Worm (Caenorhabditis elegans) whole organism, L2 larva: ENCODE measurements around the gene egl-20.

Experiments used
- ZK546.5 ChIP-seq: sonication (generic microtip); optimal IDR thresholded peaks from 2 replicates; lab custom pipeline; 2017; ENCODE audit warnings: missing biosample characterization, missing genetic modification characterization
- alr-1 ChIP-seq: fragments of 150-350 bp; optimal IDR thresholded peaks from 2 replicates; lab custom pipeline; 2014; ENCODE audit warnings: missing biosample characterization, missing genetic modification characterization
- ama-1 ChIP-seq: fragments of 150-350 bp; optimal IDR thresholded peaks from 2 replicates; lab custom pipeline; 2018; ENCODE audit warnings: inconsistent platforms
- gmeb-1 ChIP-seq: fragments of 150-350 bp; optimal IDR thresholded peaks from 2 replicates; lab custom pipeline; 2014; ENCODE audit warnings: missing biosample characterization, missing genetic modification characterization
- lin-13 ChIP-seq: fragments of 150-350 bp; optimal IDR thresholded peaks from 2 replicates; lab custom pipeline; 2014; ENCODE audit warnings: missing biosample characterization, missing genetic modification reagents, missing genetic modification characterization
- lsy-2 ChIP-seq, 2 experiments: fragments of 150-350 bp in 1 of 2; sonication (generic microtip) in 1 of 2; optimal IDR thresholded peaks; 2 replicates each; lab custom pipeline; 2014 to 2017; ENCODE audit warnings: missing biosample characterization in 2 of 2, missing genetic modification characterization in 2 of 2
- mbf-1 ChIP-seq: sonication (generic microtip); optimal IDR thresholded peaks from 2 replicates; lab custom pipeline; 2017; ENCODE audit warnings: missing biosample characterization, missing genetic modification characterization
- nhr-12 ChIP-seq: fragments of 150-350 bp; optimal IDR thresholded peaks from 2 replicates; lab custom pipeline; 2014; ENCODE audit warnings: missing biosample characterization, missing genetic modification characterization
- nhr-77 ChIP-seq: fragments of 150-350 bp; optimal IDR thresholded peaks from 2 replicates; lab custom pipeline; 2014; ENCODE audit warnings: missing biosample characterization, missing genetic modification characterization
- snpc-4 ChIP-seq: fragments of 150-350 bp; optimal IDR thresholded peaks from 2 replicates; lab custom pipeline; 2014; ENCODE audit warnings: missing biosample characterization, missing genetic modification characterization
- unc-39 ChIP-seq: fragments of 150-350 bp; optimal IDR thresholded peaks from 2 replicates; lab custom pipeline; 2014; ENCODE audit warnings: missing biosample characterization, missing genetic modification characterization
- unc-62 ChIP-seq: fragments of 150-350 bp; optimal IDR thresholded peaks from 2 replicates; lab custom pipeline; 2014; ENCODE audit warnings: missing biosample characterization, missing genetic modification reagents, missing genetic modification characterization
- ztf-4 ChIP-seq: fragments of 150-350 bp; optimal IDR thresholded peaks from 2 replicates; lab custom pipeline; 2014; ENCODE audit warnings: missing biosample characterization, missing genetic modification characterization

- TF ChIP-seq ztf-4 (no peak), snpc-4 (tag; lab: Kevin White, UChicago) (no peak), nhr-12 (tag; lab: Kevin White, UChicago) (no peak), alr-1 (no peak), unc-62 (GFP tag; lab: Kevin White, UChicago) (no peak), gmeb-1 (tag; lab: Kevin White, UChicago) (no peak), lin-13 (GFP tag; lab: Kevin White, UChicago) (no peak), ZK546.5 (no peak), lsy-2 (tag; optimal IDR thresholded peaks at IDR 0.05; lab: Kevin White, UChicago) (no peak), unc-39 (tag; lab: Kevin White, UChicago) (no peak), nhr-77 (tag; lab: Kevin White, UChicago) (no peak), mbf-1 (tag; lab: Kevin White, UChicago) (no peak), ama-1 (lab: Kevin White, UChicago) (no peak)
Measured at ce11 chrIV:9840984-9841590, 25.8 kb upstream of the egl-20 start, which contains the start of the genes kin-24 and msp-56.
